Fruit fly (Drosophila melanogaster): ENCODE results near the gene Tpr2.

DNA sequence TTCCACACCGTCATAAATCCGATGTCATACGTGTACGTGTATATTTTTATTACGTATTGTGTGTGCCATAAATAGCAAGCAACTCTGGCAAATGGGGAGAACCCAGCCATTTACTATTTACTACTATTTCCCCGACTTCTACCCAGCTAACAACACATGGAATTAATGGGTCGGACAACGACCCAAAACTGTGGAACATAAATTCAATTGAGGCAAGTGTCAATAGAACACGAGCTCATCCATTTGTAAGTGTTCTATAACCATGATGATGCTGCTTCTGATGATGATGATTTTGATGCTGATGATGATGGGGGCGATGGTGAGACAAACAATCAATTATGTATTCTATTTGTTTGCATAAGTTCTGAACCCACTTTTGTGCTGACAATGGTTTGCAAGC, 8.2 kb downstream of the Tpr2 start:
- TF ChIP-seq CG4496 (GFP tag; IDR thresholded peaks at IDR 0.05), result no peak
- no peak for TF ChIP-seq Snoo (tag; optimal IDR thresholded peaks at IDR 0.05)
- no peak for TF ChIP-seq CG9948 (tag; optimal IDR thresholded peaks at IDR 0.05)
- TF ChIP-seq Pif1B (GFP tag; optimal IDR thresholded peaks at IDR 0.05), result no peak
- no peak for TF ChIP-seq CG34367 (tag; optimal IDR thresholded peaks at IDR 0.05)
- no peak for TF ChIP-seq CG8159 (tag; optimal IDR thresholded peaks at IDR 0.05)
